Worm (Caenorhabditis elegans) whole organism, L4 larva: Measurements from ENCODE around the gene rpl-16.
A peak's percentile ranks its signal among the peaks of the same experiment; 100 is the strongest.

Source experiments
- F10B5.3 ChIP-seq: sonication (generic microtip); optimal IDR thresholded peaks from 2 replicates; lab custom pipeline; 2016; ENCODE audit warnings: mild to moderate bottlenecking, missing genetic modification characterization, missing compliant biosample characterization
- F37D6.2 ChIP-seq: sonication (generic microtip); optimal IDR thresholded peaks from 2 replicates; lab custom pipeline; 2016; ENCODE audit warnings: mild to moderate bottlenecking, missing genetic modification characterization, missing compliant biosample characterization
- F44E2.7 ChIP-seq: fragments of 200-800 bp; sonication (Bioruptor generic); IDR thresholded peaks from 2 replicates; pipeline ENCODE4 v2.1.2; 2022; ENCODE audit warnings: missing genetic modification characterization, missing compliant biosample characterization
- Y48G9A.11 ChIP-seq: fragments of 200-800 bp; sonication (Bioruptor generic); IDR thresholded peaks from 2 replicates; pipeline ENCODE4 v1.3.6; 2022; ENCODE audit warnings: missing genetic modification reagents, missing genetic modification characterization, missing compliant biosample characterization
- Y5F2A.4 ChIP-seq: fragments of 200-800 bp; sonication (Bioruptor generic); optimal IDR thresholded peaks from 2 replicates; lab custom pipeline; 2018; ENCODE audit warnings: mild to moderate bottlenecking, missing genetic modification characterization, missing compliant biosample characterization
- ZK337.2 ChIP-seq: fragments of 200-800 bp; sonication (Bioruptor generic); IDR thresholded peaks from 2 replicates; pipeline ENCODE4 v1.3.6; 2022; ENCODE audit warnings: missing genetic modification reagents, missing genetic modification characterization, missing compliant biosample characterization
- aha-1 ChIP-seq: fragments of 150-350 bp; peaks from one replicate; lab custom pipeline; 2014; ENCODE audit warnings: missing biosample characterization, missing genetic modification characterization
- aly-2 ChIP-seq: sonication (generic microtip); optimal IDR thresholded peaks from 2 replicates; lab custom pipeline; 2018; ENCODE audit warnings: missing biosample characterization, missing genetic modification characterization
- ceh-28 ChIP-seq: fragments of 150-350 bp; optimal IDR thresholded peaks from 2 replicates; lab custom pipeline; 2014; ENCODE audit warnings: missing biosample characterization, missing genetic modification reagents, missing genetic modification characterization
- ceh-32 ChIP-seq: sonication (generic microtip); optimal IDR thresholded peaks from 2 replicates; lab custom pipeline; 2016; ENCODE audit warnings: mild to moderate bottlenecking, missing genetic modification characterization, missing compliant biosample characterization; ENCODE audit not compliant: poor library complexity
- ceh-62 ChIP-seq: sonication (generic microtip); optimal IDR thresholded peaks from 2 replicates; lab custom pipeline; 2017; ENCODE audit warnings: missing biosample characterization, missing genetic modification characterization
- ceh-82 ChIP-seq: sonication (generic microtip); optimal IDR thresholded peaks from 2 replicates; lab custom pipeline; 2017; ENCODE audit warnings: missing biosample characterization, missing genetic modification characterization
- ces-1 ChIP-seq: fragments of 150-350 bp; sonication (generic microtip); optimal IDR thresholded peaks from 4 replicates; lab custom pipeline; 2014; ENCODE audit warnings: missing biosample characterization, missing genetic modification reagents, missing genetic modification characterization
- cey-2 ChIP-seq: sonication (generic microtip); optimal IDR thresholded peaks from 3 replicates; lab custom pipeline; 2017; ENCODE audit warnings: missing genetic modification characterization, mild to moderate bottlenecking, missing compliant biosample characterization, antibody characterized with exemption, borderline replicate concordance; ENCODE audit not compliant: insufficient read depth
- ctbp-1 ChIP-seq: fragments of 200-800 bp; sonication (Bioruptor generic); IDR thresholded peaks from 2 replicates; pipeline ENCODE4 v1.3.6; 2022; ENCODE audit warnings: missing genetic modification reagents, missing genetic modification characterization, missing compliant biosample characterization
- dmd-6 ChIP-seq: fragments of 200-800 bp; sonication (Bioruptor generic); IDR thresholded peaks from 2 replicates; pipeline ENCODE4 v1.3.6; 2022; ENCODE audit warnings: missing genetic modification reagents, missing genetic modification characterization, missing compliant biosample characterization
- dve-1 ChIP-seq: sonication (generic microtip); optimal IDR thresholded peaks from 2 replicates; lab custom pipeline; 2017; ENCODE audit warnings: antibody characterized with exemption, mild to moderate bottlenecking, missing genetic modification characterization, missing compliant biosample characterization; ENCODE audit not compliant: insufficient read depth
- fkh-10 ChIP-seq: fragments of 150-350 bp; optimal IDR thresholded peaks from 2 replicates; lab custom pipeline; 2014; ENCODE audit warnings: missing biosample characterization, missing genetic modification reagents, missing genetic modification characterization
- hmg-1.1 ChIP-seq: fragments of 200-800 bp; sonication (Bioruptor generic); IDR thresholded peaks from 2 replicates; pipeline ENCODE4 v1.3.6; 2022; ENCODE audit warnings: missing genetic modification reagents, missing genetic modification characterization, missing compliant biosample characterization
- lin-13 ChIP-seq: fragments of 150-350 bp; optimal IDR thresholded peaks from 2 replicates; lab custom pipeline; 2014; ENCODE audit warnings: missing biosample characterization, missing genetic modification reagents, missing genetic modification characterization
- lin-39 ChIP-seq: fragments of 150-350 bp; optimal IDR thresholded peaks from 2 replicates; lab custom pipeline; 2014; ENCODE audit warnings: missing biosample characterization, missing genetic modification reagents, missing genetic modification characterization
- lsy-2 ChIP-seq, 2 experiments: fragments of 150-350 bp in 1 of 2; sonication (generic microtip) in 1 of 2; optimal IDR thresholded peaks; 2 replicates each; lab custom pipeline; 2014 to 2017; ENCODE audit warnings: missing biosample characterization in 2 of 2, missing genetic modification characterization in 2 of 2
- madf-5 ChIP-seq, 2 experiments: fragments of 200-800 bp; sonication (Bioruptor generic); IDR thresholded peaks; 2 replicates each; pipeline ENCODE4 v1.3.6; 2022; ENCODE audit warnings: missing compliant biosample characterization in 2 of 2, missing genetic modification characterization in 2 of 2
- madf-9 ChIP-seq: fragments of 200-800 bp; sonication (Bioruptor generic); conservative IDR thresholded peaks from 2 replicates; pipeline ENCODE4 v1.3.6; 2022; ENCODE audit warnings: missing genetic modification reagents, missing genetic modification characterization, missing compliant biosample characterization
- mep-1 ChIP-seq: fragments of 150-350 bp; sonication (generic microtip); optimal IDR thresholded peaks from 3 replicates; lab custom pipeline; 2014; ENCODE audit warnings: missing biosample characterization, missing genetic modification characterization
- mxl-2 ChIP-seq: fragments of 200-800 bp; sonication (Bioruptor generic); conservative IDR thresholded peaks from 2 replicates; pipeline ENCODE4 v1.3.6; 2022; ENCODE audit warnings: missing genetic modification reagents, missing genetic modification characterization, missing compliant biosample characterization
- nhr-102 ChIP-seq: sonication (generic microtip); optimal IDR thresholded peaks from 2 replicates; lab custom pipeline; 2016; ENCODE audit warnings: mild to moderate bottlenecking, missing genetic modification characterization, moderate library complexity, missing compliant biosample characterization
- nhr-28 ChIP-seq: fragments of 150-350 bp; optimal IDR thresholded peaks from 2 replicates; lab custom pipeline; 2014; ENCODE audit warnings: missing biosample characterization, missing genetic modification characterization
- nhr-42 ChIP-seq: fragments of 200-800 bp; sonication (Bioruptor generic); IDR thresholded peaks from 2 replicates; pipeline ENCODE4 v1.3.6; 2022; ENCODE audit warnings: missing genetic modification characterization, missing compliant biosample characterization
- nhr-48 ChIP-seq: sonication (generic microtip); optimal IDR thresholded peaks from 2 replicates; lab custom pipeline; 2016; ENCODE audit warnings: mild to moderate bottlenecking, missing genetic modification characterization, missing compliant biosample characterization
- nhr-77 ChIP-seq: fragments of 150-350 bp; optimal IDR thresholded peaks from 2 replicates; lab custom pipeline; 2014; ENCODE audit warnings: missing biosample characterization, missing genetic modification characterization
- pha-4 ChIP-seq, 2 experiments: fragments of 150-350 bp in 1 of 2; fragments of 200-800 bp in 1 of 2; sonication (Bioruptor generic) in 1 of 2; IDR thresholded peaks in 1 of 2; optimal IDR thresholded peaks in 1 of 2; 2 replicates each; pipeline versions ENCODE4 v1.3.6 to Lab custom; 2014 to 2022; ENCODE audit warnings: missing genetic modification characterization in 2 of 2, missing genetic modification reagents in 2 of 2, missing biosample characterization in 1 of 2, missing compliant biosample characterization in 1 of 2
- rbr-2 ChIP-seq: sonication (generic microtip); optimal IDR thresholded peaks from 2 replicates; lab custom pipeline; 2016; ENCODE audit warnings: missing genotype, missing genetic modification characterization, missing compliant biosample characterization
- sdz-12 ChIP-seq: fragments of 200-800 bp; sonication (Bioruptor generic); optimal IDR thresholded peaks from 2 replicates; lab custom pipeline; 2018; ENCODE audit warnings: mild to moderate bottlenecking, missing genetic modification characterization, missing compliant biosample characterization
- set-16 ChIP-seq: fragments of 200-800 bp; sonication (Bioruptor generic); IDR thresholded peaks from 2 replicates; pipeline ENCODE4 v1.3.6; 2022; ENCODE audit warnings: missing genetic modification reagents, missing genetic modification characterization, missing compliant biosample characterization
- spr-3 ChIP-seq: fragments of 200-800 bp; sonication (Bioruptor generic); optimal IDR thresholded peaks from 2 replicates; lab custom pipeline; 2018; ENCODE audit warnings: mild to moderate bottlenecking, missing genetic modification characterization, missing compliant biosample characterization
- unc-39 ChIP-seq: sonication (generic microtip); optimal IDR thresholded peaks from 2 replicates; lab custom pipeline; 2017; ENCODE audit warnings: missing biosample characterization, missing genetic modification characterization
- unc-62 ChIP-seq, 3 experiments: fragments of 150-350 bp in 1 of 3; sonication (generic microtip); optimal IDR thresholded peaks in 2 of 3; peaks in 1 of 3; 1 replicate in 1 of 3; 2 replicates in 2 of 3; lab custom pipeline; 2014 to 2017; ENCODE audit warnings: missing biosample characterization in 3 of 3, missing genetic modification characterization in 3 of 3, missing genetic modification reagents in 3 of 3, missing genotype in 1 of 3
- vab-7 ChIP-seq: fragments of 200-800 bp; sonication (Bioruptor generic); IDR thresholded peaks from 2 replicates; pipeline ENCODE4 v1.3.6; 2022; ENCODE audit warnings: missing genetic modification reagents, missing genetic modification characterization, missing compliant biosample characterization
- zfp-2 ChIP-seq: sonication (generic microtip); optimal IDR thresholded peaks from 2 replicates; lab custom pipeline; 2016; ENCODE audit warnings: mild to moderate bottlenecking, missing genetic modification characterization, missing compliant biosample characterization
- zfp-3 ChIP-seq: fragments of 200-800 bp; sonication (Bioruptor generic); conservative IDR thresholded peaks from 2 replicates; pipeline ENCODE4 v1.3.6; 2022; ENCODE audit warnings: missing genetic modification reagents, missing genetic modification characterization, missing compliant biosample characterization

Gene rpl-16

ce11 chrIII:3543071-3543470, 39.7 kb upstream of the rpl-16 start:
- no peak for TF ChIP-seq cey-2
- no peak for TF ChIP-seq aly-2 (tag; lab: Kevin White, UChicago)
- TF ChIP-seq madf-9 (GFP tag; lab: Robert Waterston, UW) = no peak
- no peak for TF ChIP-seq dve-1 (tag; lab: Kevin White, UChicago)
- TF ChIP-seq mxl-2 (GFP tag; lab: Robert Waterston, UW) = no peak
- TF ChIP-seq zfp-2 (tag; lab: Kevin White, UChicago) = no peak
- no peak for TF ChIP-seq nhr-77 (tag; lab: Kevin White, UChicago)
- no peak for TF ChIP-seq spr-3 (GFP tag; lab: Kevin White, UChicago)
- no peak for TF ChIP-seq ceh-82 (tag; lab: Kevin White, UChicago)
- TF ChIP-seq dmd-6 (GFP tag; lab: Robert Waterston, UW) = no peak
- no peak for TF ChIP-seq vab-7 (GFP tag; lab: Robert Waterston, UW)
- TF ChIP-seq unc-62 (GFP tag; optimal IDR thresholded peaks at IDR 0.05 in 1 of 2; lab: Kevin White, UChicago) = peak in 1 of 2 experiments; percentile 44
- no peak for TF ChIP-seq unc-62 (tag; optimal IDR thresholded peaks at IDR 0.05; lab: Kevin White, UChicago)
- no peak for TF ChIP-seq nhr-102 (tag; lab: Kevin White, UChicago)
- TF ChIP-seq nhr-48 = no peak
- peak; percentile 44 for TF ChIP-seq aha-1 (tag; lab: Kevin White, UChicago)
- no peak for TF ChIP-seq pha-4 (GFP tag; IDR thresholded peaks at IDR 0.05; lab: Robert Waterston, UW)
- no peak for TF ChIP-seq pha-4 (tag; optimal IDR thresholded peaks at IDR 0.05; lab: Kevin White, UChicago)
- TF ChIP-seq madf-5 (GFP tag; IDR thresholded peaks at IDR 0.05; lab: Robert Waterston, UW) = no peak
- TF ChIP-seq ceh-28 (tag; lab: Kevin White, UChicago) = no peak
- TF ChIP-seq ceh-32 (tag; lab: Kevin White, UChicago) = no peak
- TF ChIP-seq F10B5.3 (tag; lab: Kevin White, UChicago) = no peak
- no peak for TF ChIP-seq Y5F2A.4 (GFP tag; lab: Kevin White, UChicago)
- TF ChIP-seq lin-13 = no peak
- TF ChIP-seq F44E2.7 = no peak
- TF ChIP-seq lsy-2 (tag; optimal IDR thresholded peaks at IDR 0.05; lab: Kevin White, UChicago) = peak in 1 of 2 experiments; percentile 7
- no peak for TF ChIP-seq unc-39 (tag; lab: Kevin White, UChicago)
- no peak for TF ChIP-seq sdz-12 (GFP tag; lab: Kevin White, UChicago)

ce11 chrIII:3542105-3542504, 38.7 kb upstream of the rpl-16 start:
- peak; percentile 30 for TF ChIP-seq rbr-2 (tag; lab: Kevin White, UChicago)
- no peak for TF ChIP-seq ceh-62 (tag; lab: Kevin White, UChicago)
- peak; percentile 54; the same call in 1 of the 2 replicates for TF ChIP-seq ctbp-1 (GFP tag; lab: Robert Waterston, UW)
- TF ChIP-seq hmg-1.1 (GFP tag; lab: Robert Waterston, UW) = 0 out of 2 replicates have a peak, but pooled peaks have one; percentile 13
- peak in 1 of 2 experiments; percentile 70 for TF ChIP-seq unc-62 (GFP tag; optimal IDR thresholded peaks at IDR 0.05 in 1 of 2; lab: Kevin White, UChicago)
- no peak for TF ChIP-seq unc-62 (tag; optimal IDR thresholded peaks at IDR 0.05; lab: Kevin White, UChicago)
- TF ChIP-seq lsy-2 (tag; optimal IDR thresholded peaks at IDR 0.05; lab: Kevin White, UChicago) = peak in 1 of 2 experiments; percentile 40
- TF ChIP-seq Y48G9A.11 (GFP tag; lab: Robert Waterston, UW) = no peak
- TF ChIP-seq lin-39 = no peak
- TF ChIP-seq ZK337.2 (GFP tag; lab: Robert Waterston, UW) = no peak
- no peak for TF ChIP-seq unc-39 (tag; lab: Kevin White, UChicago)
- TF ChIP-seq mep-1 (tag; lab: Kevin White, UChicago) = peak; percentile 16
- no peak for TF ChIP-seq zfp-3
- peak; percentile 11 for TF ChIP-seq ces-1 (GFP tag; lab: Kevin White, UChicago)
- TF ChIP-seq F37D6.2 (tag; lab: Kevin White, UChicago) = peak; percentile 42
- peak; percentile 51 for TF ChIP-seq fkh-10 (GFP tag; lab: Kevin White, UChicago)
- TF ChIP-seq nhr-28 = no peak
- peak; percentile 63 for TF ChIP-seq set-16 (GFP tag; lab: Robert Waterston, UW)
- TF ChIP-seq nhr-42 (GFP tag; lab: Robert Waterston, UW) = no peak
- TF ChIP-seq, all 104 proteins: peak for 10
